Worm (Caenorhabditis elegans): ENCODE results near the gene mltn-11.

ce11 chrV:16588428-16588827 lies 47.6 kb upstream of the mltn-11 start, which contains the start of gene srw-73:
- TF ChIP-seq ama-1 (optimal IDR thresholded peaks at IDR 0.05) (no peak), flt-1 (GFP tag; IDR thresholded peaks at IDR 0.05) (no peak), sea-1 (GFP tag; conservative IDR thresholded peaks at IDR 0.05) (no peak), ets-7 (tag; optimal IDR thresholded peaks at IDR 0.05) (no peak), ceh-36 (tag; optimal IDR thresholded peaks at IDR 0.05) (no peak)

Measured in whole organism, early embryonic.